Fruit fly (Drosophila melanogaster): ENCODE results near the gene Ada3.
A peak's percentile ranks its signal among the peaks of the same experiment; 100 is the strongest.

Ada3 gene

DNA sequence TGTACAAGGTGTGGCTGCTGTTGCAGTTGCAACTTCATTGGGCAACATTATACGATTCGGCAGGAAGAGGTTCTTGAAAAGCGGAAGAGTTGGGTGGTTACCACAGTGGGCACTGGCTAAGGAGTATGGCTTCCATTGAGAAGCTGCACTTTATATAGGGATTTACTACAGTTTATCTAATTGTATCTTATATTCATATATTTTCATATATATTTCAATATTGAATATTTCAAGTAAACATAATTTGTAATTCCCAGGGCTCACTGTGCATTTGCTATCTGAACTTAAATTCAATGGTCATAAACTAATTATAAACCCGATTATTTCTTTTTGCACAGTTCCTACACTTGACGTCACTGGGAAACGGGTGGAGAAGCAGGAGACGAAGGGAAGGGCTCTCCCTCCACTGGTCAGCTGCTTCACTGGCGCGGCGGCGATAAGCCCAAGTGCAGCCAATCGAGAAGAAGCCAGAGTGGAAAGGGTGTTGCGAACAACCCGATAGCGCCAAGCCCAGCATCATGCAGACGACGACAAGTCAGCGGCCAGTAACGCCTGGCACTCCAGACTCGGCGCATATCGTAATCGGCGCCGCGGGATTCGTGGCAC, 9.3 kb downstream of the Ada3 start (continued):
- TF ChIP-seq slp2 (GFP tag; optimal IDR thresholded peaks at IDR 0.05) = no peak
- no peak for TF ChIP-seq stwl (tag; optimal IDR thresholded peaks at IDR 0.05)
- no peak for TF ChIP-seq CG15696 (tag; optimal IDR thresholded peaks at IDR 0.05)
- no peak for TF ChIP-seq Ets65A (GFP tag)
- no peak for TF ChIP-seq sim (GFP tag; IDR thresholded peaks at IDR 0.05)
- peak; percentile 71 for TF ChIP-seq CG2678 (tag; optimal IDR thresholded peaks at IDR 0.05)
- TF ChIP-seq Six4 (GFP tag; optimal IDR thresholded peaks at IDR 0.05) = no peak
- no peak for TF ChIP-seq inv (GFP tag; IDR thresholded peaks at IDR 0.05; ENCODE audit: partially characterized antibody)
- TF ChIP-seq CG8359 (GFP tag; optimal IDR thresholded peaks at IDR 0.05; ENCODE audit: borderline replicate concordance) = no peak
- TF ChIP-seq Meics (GFP tag; optimal IDR thresholded peaks at IDR 0.05) = peak; percentile 61
- TF ChIP-seq gcm2 (GFP tag; optimal IDR thresholded peaks at IDR 0.05) = no peak
- TF ChIP-seq Hr78 (GFP tag; optimal IDR thresholded peaks at IDR 0.05) = no peak
- TF ChIP-seq Dll (GFP tag; IDR thresholded peaks at IDR 0.05; ENCODE audit: partially characterized antibody) = no peak
- TF ChIP-seq Side (GFP tag; optimal IDR thresholded peaks at IDR 0.05) = no peak
- no peak for TF ChIP-seq CG1529 (GFP tag; optimal IDR thresholded peaks at IDR 0.05)
- TF ChIP-seq CG4328 (GFP tag; optimal IDR thresholded peaks at IDR 0.05) = no peak
- TF ChIP-seq CG14014 (GFP tag; IDR thresholded peaks at IDR 0.05) = no peak
- TF ChIP-seq CG13424 (tag; optimal IDR thresholded peaks at IDR 0.05) = peak; percentile 37
- TF ChIP-seq Neu2 (GFP tag; optimal IDR thresholded peaks at IDR 0.05; ENCODE audit: borderline replicate concordance) = no peak
- peak; percentile 28 for TF ChIP-seq Xbp1 (GFP tag; optimal IDR thresholded peaks at IDR 0.05)
- no peak for TF ChIP-seq CG13123 (GFP tag; optimal IDR thresholded peaks at IDR 0.05)
- no peak for TF ChIP-seq vvl (GFP tag; IDR thresholded peaks at IDR 0.05)
- TF ChIP-seq sqz (GFP tag; optimal IDR thresholded peaks at IDR 0.05) = no peak
- no peak for TF ChIP-seq CG3407 (GFP tag; optimal IDR thresholded peaks at IDR 0.05)
- TF ChIP-seq zen (tag; optimal IDR thresholded peaks at IDR 0.05) = no peak
- no peak for TF ChIP-seq mirr (GFP tag; optimal IDR thresholded peaks at IDR 0.05)
- TF ChIP-seq CG7963 (GFP tag; IDR thresholded peaks at IDR 0.05; ENCODE audit: partially characterized antibody) = no peak
- no peak for TF ChIP-seq CHES-1-like (GFP tag; optimal IDR thresholded peaks at IDR 0.05)
- TF ChIP-seq Tbp (GFP tag; optimal IDR thresholded peaks at IDR 0.05) = no peak
- TF ChIP-seq bsh (GFP tag; optimal IDR thresholded peaks at IDR 0.05) = peak; percentile 15 to 36
- no peak for TF ChIP-seq salm (tag; optimal IDR thresholded peaks at IDR 0.05)
- TF ChIP-seq fd3F (GFP tag; optimal IDR thresholded peaks at IDR 0.05) = peak; percentile 47
- no peak for TF ChIP-seq Hsf (GFP tag; optimal IDR thresholded peaks at IDR 0.05)
- no peak for TF ChIP-seq CG6813 (GFP tag; optimal IDR thresholded peaks at IDR 0.05)
- TF ChIP-seq p53 (GFP tag; optimal IDR thresholded peaks at IDR 0.05) = no peak
- no peak for TF ChIP-seq br (optimal IDR thresholded peaks at IDR 0.05)
- peak; percentile 55; the same call in 1 of the 3 replicates for TF ChIP-seq Dbx (GFP tag; IDR thresholded peaks at IDR 0.05)
- no peak for TF ChIP-seq Trl (optimal IDR thresholded peaks at IDR 0.05)
- TF ChIP-seq Trl (GFP tag; optimal IDR thresholded peaks at IDR 0.05) = no peak
- TF ChIP-seq CG17361 (GFP tag; IDR thresholded peaks at IDR 0.05) = no peak
- peak; percentile 71; the same call in 2 of the 3 replicates for TF ChIP-seq CG2889 (GFP tag; IDR thresholded peaks at IDR 0.05)
- TF ChIP-seq tna (GFP tag; IDR thresholded peaks at IDR 0.05; ENCODE audit: partially characterized antibody) = no peak
- no peak for TF ChIP-seq hb (GFP tag; IDR thresholded peaks at IDR 0.05; ENCODE audit: partially characterized antibody)
- no peak for TF ChIP-seq so (GFP tag; IDR thresholded peaks at IDR 0.05)
- TF ChIP-seq lov (optimal IDR thresholded peaks at IDR 0.05) = no peak
- TF ChIP-seq lov (GFP tag; IDR thresholded peaks at IDR 0.05) = no peak
- TF ChIP-seq CG12155 (GFP tag; optimal IDR thresholded peaks at IDR 0.05) = peak; percentile 22
- TF ChIP-seq CG16863 (GFP tag; optimal IDR thresholded peaks at IDR 0.05) = no peak
- peak; percentile 41 for TF ChIP-seq HHEX (GFP tag; optimal IDR thresholded peaks at IDR 0.05)
- no peak for TF ChIP-seq gsb (GFP tag; IDR thresholded peaks at IDR 0.05)
- no peak for TF ChIP-seq sens (GFP tag)

All from whole organism, embryonic.